Worm (Caenorhabditis elegans) whole organism, young adult: Measurements from ENCODE around the gene C47D12.5.

Source experiments
- B0019.2 ChIP-seq: fragments of 200-800 bp; sonication (Bioruptor generic); conservative IDR thresholded peaks from 2 replicates; pipeline ENCODE4 v1.3.6; 2022; ENCODE audit warnings: missing genetic modification reagents, missing genetic modification characterization, missing compliant biosample characterization
- B0035.1 ChIP-seq: sonication (generic microtip); optimal IDR thresholded peaks from 2 replicates; lab custom pipeline; 2016; ENCODE audit warnings: missing genetic modification characterization, mild to moderate bottlenecking, missing compliant biosample characterization, missing genotype, missing genetic modification reagents
- C06A6.2 ChIP-seq: fragments of 200-800 bp; sonication (Bioruptor generic); conservative IDR thresholded peaks from 2 replicates; pipeline ENCODE4 v1.3.6; 2022; ENCODE audit warnings: missing genetic modification characterization, missing compliant biosample characterization
- C17E4.6 ChIP-seq: fragments of 200-800 bp; sonication (Bioruptor generic); IDR thresholded peaks from 2 replicates; pipeline ENCODE4 v1.3.6; 2022; ENCODE audit warnings: missing genetic modification reagents, missing genetic modification characterization, missing compliant biosample characterization
- F10E7.11 ChIP-seq: sonication (generic microtip); optimal IDR thresholded peaks from 2 replicates; lab custom pipeline; 2017; ENCODE audit warnings: mild to moderate bottlenecking, missing genetic modification characterization, moderate library complexity, missing compliant biosample characterization
- F52B5.7 ChIP-seq: sonication (generic microtip); optimal IDR thresholded peaks from 2 replicates; lab custom pipeline; 2016; ENCODE audit warnings: mild to moderate bottlenecking, missing genetic modification characterization, missing compliant biosample characterization
- F57C9.4 ChIP-seq: sonication (generic microtip); optimal IDR thresholded peaks from 2 replicates; lab custom pipeline; 2017; ENCODE audit warnings: mild to moderate bottlenecking, missing genetic modification characterization, missing compliant biosample characterization
- K11D2.4 ChIP-seq: fragments of 200-800 bp; sonication (Bioruptor generic); IDR thresholded peaks from 2 replicates; pipeline ENCODE4 v1.3.6; 2022; ENCODE audit warnings: missing genetic modification reagents, missing genetic modification characterization, missing compliant biosample characterization
- T26A5.8 ChIP-seq: sonication (generic microtip); optimal IDR thresholded peaks from 2 replicates; lab custom pipeline; 2016; ENCODE audit warnings: missing genetic modification characterization, missing compliant biosample characterization
- Y67H2A.10 ChIP-seq: fragments of 200-800 bp; sonication (Bioruptor generic); conservative IDR thresholded peaks from 2 replicates; pipeline ENCODE4 v1.3.6; 2022; ENCODE audit warnings: missing genetic modification reagents, missing genetic modification characterization, missing compliant biosample characterization
- Y95B8A.8 ChIP-seq: fragments of 200-800 bp; sonication (Bioruptor generic); IDR thresholded peaks from 2 replicates; pipeline ENCODE4 v1.3.6; 2022; ENCODE audit warnings: missing genetic modification reagents, missing genetic modification characterization, missing compliant biosample characterization
- ZK185.1 ChIP-seq: sonication (generic microtip); optimal IDR thresholded peaks from 2 replicates; lab custom pipeline; 2016; ENCODE audit warnings: mild to moderate bottlenecking, missing genetic modification characterization, missing compliant biosample characterization; ENCODE audit not compliant: poor library complexity, severe bottlenecking
- ama-1 ChIP-seq, 3 experiments: fragments of 150-350 bp in 1 of 3; sonication (generic microtip) in 2 of 3; optimal IDR thresholded peaks; 2 replicates each; lab custom pipeline; 2014 to 2018; ENCODE audit warnings: missing biosample characterization in 2 of 3, missing genetic modification characterization in 2 of 3, missing genetic modification reagents in 2 of 3
- atf-7 ChIP-seq: sonication (generic microtip); optimal IDR thresholded peaks from 2 replicates; lab custom pipeline; 2017; ENCODE audit warnings: mild to moderate bottlenecking, missing genetic modification characterization, missing compliant biosample characterization
- attf-3 ChIP-seq: fragments of 200-800 bp; sonication (Bioruptor generic); conservative IDR thresholded peaks from 2 replicates; pipeline ENCODE4 v1.3.6; 2022; ENCODE audit warnings: missing genetic modification reagents, missing genetic modification characterization, missing compliant biosample characterization
- cebp-1 ChIP-seq, 2 experiments: fragments of 200-800 bp in 1 of 2; sonication (Bioruptor generic) in 1 of 2; sonication (generic microtip) in 1 of 2; IDR thresholded peaks in 1 of 2; optimal IDR thresholded peaks in 1 of 2; 2 replicates each; pipeline versions ENCODE4 v1.3.6 to Lab custom; 2017 to 2022; ENCODE audit warnings: missing compliant biosample characterization in 2 of 2, missing genetic modification characterization in 2 of 2, mild to moderate bottlenecking in 1 of 2, missing genetic modification reagents in 1 of 2, moderate library complexity in 1 of 2
- cebp-2 ChIP-seq: fragments of 200-800 bp; sonication (Bioruptor generic); IDR thresholded peaks from 2 replicates; pipeline ENCODE4 v1.3.6; 2022; ENCODE audit warnings: missing genetic modification characterization, missing compliant biosample characterization
- ceh-100 ChIP-seq: fragments of 200-800 bp; sonication (Bioruptor generic); IDR thresholded peaks from 2 replicates; pipeline ENCODE4 v1.3.6; 2022; ENCODE audit warnings: missing genetic modification reagents, missing genetic modification characterization, missing compliant biosample characterization
- ceh-58 ChIP-seq: fragments of 200-800 bp; sonication (Bioruptor generic); IDR thresholded peaks from 2 replicates; pipeline ENCODE4 v1.3.6; 2022; ENCODE audit warnings: missing genetic modification characterization, missing compliant biosample characterization
- dpff-1 ChIP-seq: sonication (generic microtip); optimal IDR thresholded peaks from 2 replicates; lab custom pipeline; 2017; ENCODE audit warnings: mild to moderate bottlenecking, missing genetic modification characterization, missing compliant biosample characterization
- efl-1 ChIP-seq: fragments of 150-350 bp; optimal IDR thresholded peaks from 2 replicates; lab custom pipeline; 2014; ENCODE audit warnings: missing biosample characterization, missing genetic modification reagents, missing genetic modification characterization
- gei-17 ChIP-seq: fragments of 200-800 bp; sonication (Bioruptor generic); optimal IDR thresholded peaks from 2 replicates; lab custom pipeline; 2018; ENCODE audit warnings: mild to moderate bottlenecking, missing genetic modification characterization, missing compliant biosample characterization
- him-1 ChIP-seq: sonication (generic microtip); optimal IDR thresholded peaks from 2 replicates; lab custom pipeline; 2016; ENCODE audit warnings: missing genotype, missing genetic modification reagents, missing genetic modification characterization, missing compliant biosample characterization
- hlh-26 ChIP-seq: fragments of 200-800 bp; sonication (Bioruptor generic); conservative IDR thresholded peaks from 2 replicates; pipeline ENCODE4 v1.3.6; 2022; ENCODE audit warnings: missing genetic modification reagents, missing genetic modification characterization, missing compliant biosample characterization
- hrde-1 ChIP-seq: sonication (generic microtip); optimal IDR thresholded peaks from 2 replicates; lab custom pipeline; 2016; ENCODE audit warnings: missing genetic modification characterization, mild to moderate bottlenecking, missing compliant biosample characterization, moderate library complexity, missing genotype, missing genetic modification reagents, borderline replicate concordance
- let-607 ChIP-seq, 2 experiments: fragments of 200-800 bp in 1 of 2; sonication (Bioruptor generic) in 1 of 2; sonication (generic microtip) in 1 of 2; optimal IDR thresholded peaks; 2 replicates each; lab custom pipeline; 2016 to 2018; ENCODE audit warnings: mild to moderate bottlenecking in 2 of 2, missing compliant biosample characterization in 2 of 2, missing genetic modification characterization in 2 of 2, moderate library complexity in 2 of 2, missing genotype in 1 of 2
- lin-35 ChIP-seq, 3 experiments: fragments of 150-350 bp in 2 of 3; sonication (generic microtip) in 1 of 3; optimal IDR thresholded peaks; 2 replicates each; lab custom pipeline; 2014 to 2018; ENCODE audit warnings: missing biosample characterization in 3 of 3, missing genetic modification characterization in 3 of 3, missing genetic modification reagents in 3 of 3
- lir-1 ChIP-seq: fragments of 200-800 bp; sonication (Bioruptor generic); conservative IDR thresholded peaks from 2 replicates; pipeline ENCODE4 v1.3.6; 2022; ENCODE audit warnings: missing genetic modification reagents, missing genetic modification characterization, missing compliant biosample characterization
- lsl-1 ChIP-seq: fragments of 200-800 bp; sonication (Bioruptor generic); optimal IDR thresholded peaks from 2 replicates; lab custom pipeline; 2018; ENCODE audit warnings: mild to moderate bottlenecking, missing genetic modification characterization, moderate library complexity, missing compliant biosample characterization
- madf-6 ChIP-seq: fragments of 200-800 bp; sonication (Bioruptor generic); IDR thresholded peaks from 2 replicates; pipeline ENCODE4 v1.3.6; 2022; ENCODE audit warnings: missing genetic modification reagents, missing genetic modification characterization, missing compliant biosample characterization
- madf-8 ChIP-seq: fragments of 200-800 bp; sonication (Bioruptor generic); conservative IDR thresholded peaks from 2 replicates; pipeline ENCODE4 v1.3.6; 2022; ENCODE audit warnings: missing genetic modification reagents, missing genetic modification characterization, missing compliant biosample characterization
- mcd-1 ChIP-seq: fragments of 200-800 bp; sonication (Bioruptor generic); IDR thresholded peaks from 2 replicates; pipeline ENCODE4 v1.3.6; 2022; ENCODE audit warnings: missing genetic modification reagents, missing genetic modification characterization, missing compliant biosample characterization
- mxl-1 ChIP-seq: sonication (generic microtip); optimal IDR thresholded peaks from 2 replicates; lab custom pipeline; 2016; ENCODE audit warnings: missing genetic modification characterization, missing compliant biosample characterization
- nfya-1 ChIP-seq: sonication (generic microtip); optimal IDR thresholded peaks from 2 replicates; lab custom pipeline; 2017; ENCODE audit warnings: antibody characterized with exemption, missing compliant biosample characterization, missing genetic modification characterization, borderline replicate concordance; ENCODE audit not compliant: insufficient read depth
- nhr-80 ChIP-seq: sonication (generic microtip); optimal IDR thresholded peaks from 2 replicates; lab custom pipeline; 2016; ENCODE audit warnings: missing genetic modification characterization, missing compliant biosample characterization
- nhr-90 ChIP-seq: sonication (generic microtip); optimal IDR thresholded peaks from 2 replicates; lab custom pipeline; 2016; ENCODE audit warnings: missing genotype, mild to moderate bottlenecking, missing genetic modification characterization, missing compliant biosample characterization
- pbrm-1 ChIP-seq: fragments of 200-800 bp; sonication (Bioruptor generic); IDR thresholded peaks from 2 replicates; pipeline ENCODE4 v1.3.6; 2022; ENCODE audit warnings: missing genetic modification reagents, missing genetic modification characterization, missing compliant biosample characterization
- pha-4 ChIP-seq: fragments of 150-350 bp; sonication (generic microtip); optimal IDR thresholded peaks from 2 replicates; lab custom pipeline; 2014; ENCODE audit warnings: missing biosample characterization, missing genetic modification reagents, missing genetic modification characterization
- rec-8 ChIP-seq, 2 experiments: sonication (generic microtip); optimal IDR thresholded peaks; 2 replicates each; lab custom pipeline; 2016; ENCODE audit warnings: mild to moderate bottlenecking in 2 of 2, missing genetic modification characterization in 2 of 2, missing genetic modification reagents in 2 of 2, missing genotype in 2 of 2, missing biosample characterization in 1 of 2, missing compliant biosample characterization in 1 of 2, moderate library complexity in 1 of 2
- sdz-38 ChIP-seq: sonication (generic microtip); optimal IDR thresholded peaks from 2 replicates; lab custom pipeline; 2016; ENCODE audit warnings: missing genotype, missing genetic modification characterization, missing compliant biosample characterization
- sea-2 ChIP-seq: fragments of 200-800 bp; sonication (Bioruptor generic); IDR thresholded peaks from 2 replicates; pipeline ENCODE4 v1.3.6; 2022; ENCODE audit warnings: missing genetic modification characterization, missing compliant biosample characterization
- tlf-1 ChIP-seq: fragments of 200-800 bp; sonication (Bioruptor generic); optimal IDR thresholded peaks from 2 replicates; lab custom pipeline; 2018; ENCODE audit warnings: mild to moderate bottlenecking, missing genetic modification characterization, missing compliant biosample characterization
- ztf-22 ChIP-seq: fragments of 200-800 bp; sonication (Bioruptor generic); optimal IDR thresholded peaks from 2 replicates; lab custom pipeline; 2018; ENCODE audit warnings: mild to moderate bottlenecking, missing genetic modification characterization, moderate library complexity, missing compliant biosample characterization
- ztf-25 ChIP-seq: fragments of 200-800 bp; sonication (Bioruptor generic); IDR thresholded peaks from 2 replicates; pipeline ENCODE4 v1.3.6; 2022; ENCODE audit warnings: missing genetic modification reagents, missing genetic modification characterization, missing compliant biosample characterization
- ztf-26 ChIP-seq: sonication (generic microtip); optimal IDR thresholded peaks from 2 replicates; lab custom pipeline; 2017; ENCODE audit warnings: missing genetic modification characterization, missing compliant biosample characterization
- ztf-28 ChIP-seq: fragments of 200-800 bp; sonication (Bioruptor generic); IDR thresholded peaks from 2 replicates; pipeline ENCODE4 v1.3.6; 2022; ENCODE audit warnings: missing genetic modification reagents, missing genetic modification characterization, missing compliant biosample characterization
- ztf-6 ChIP-seq: fragments of 200-800 bp; sonication (Bioruptor generic); IDR thresholded peaks from 2 replicates; pipeline ENCODE4 v1.3.6; 2022; ENCODE audit warnings: missing genetic modification reagents, missing genetic modification characterization, missing compliant biosample characterization

Gene C47D12.5

ce11 chrII:11728545-11729105, 43.5 kb upstream of the C47D12.5 start, which contains the start of gene alh-8 (continued):
- TF ChIP-seq B0035.1 (no peak), hlh-26 (GFP tag; lab: Robert Waterston, UW) (no peak), sea-2 (no peak), K11D2.4 (GFP tag; lab: Robert Waterston, UW) (no peak), ztf-25 (GFP tag; lab: Robert Waterston, UW) (no peak), nhr-80 (tag; lab: Kevin White, UChicago) (peak; percentile 88), efl-1 (GFP tag; lab: Kevin White, UChicago) (no peak), lsl-1 (GFP tag; lab: Kevin White, UChicago) (no peak), pha-4 (tag; lab: Kevin White, UChicago) (no peak), him-1 (tag; lab: Kevin White, UChicago) (no peak), let-607 (tag; optimal IDR thresholded peaks at IDR 0.05; lab: Kevin White, UChicago) (no peak), hrde-1 (tag; lab: Kevin White, UChicago) (no peak), mcd-1 (GFP tag; lab: Robert Waterston, UW) (peak; percentile 62), Y95B8A.8 (0 out of 2 replicates have a peak, but pooled peaks have one; percentile 43), B0019.2 (GFP tag; lab: Robert Waterston, UW) (no peak), F57C9.4 (tag; lab: Kevin White, UChicago) (no peak), T26A5.8 (tag; lab: Kevin White, UChicago) (no peak), madf-8 (GFP tag; lab: Robert Waterston, UW) (no peak), ztf-6 (GFP tag; lab: Robert Waterston, UW) (no peak), C06A6.2 (GFP tag; lab: Robert Waterston, UW) (no peak), gei-17 (peak; percentile 30), rec-8 (tag; optimal IDR thresholded peaks at IDR 0.05; lab: Kevin White, UChicago) (no peak), madf-6 (no peak; the same call in 1 of the 2 replicates), Y67H2A.10 (no peak), F52B5.7 (tag; lab: Kevin White, UChicago) (no peak), ztf-28 (GFP tag; lab: Robert Waterston, UW) (no peak), cebp-2 (GFP tag; lab: Robert Waterston, UW) (no peak), attf-3 (GFP tag; lab: Robert Waterston, UW) (0 out of 2 replicates have a peak, but pooled peaks have one; percentile 20), pbrm-1 (GFP tag; lab: Robert Waterston, UW) (0 out of 2 replicates have a peak, but pooled peaks have one; percentile 9), lir-1 (GFP tag; lab: Robert Waterston, UW) (0 out of 2 replicates have a peak, but pooled peaks have one; percentile 30), ama-1 (optimal IDR thresholded peaks at IDR 0.05; lab: Kevin White, UChicago) (no peak), ama-1 (GFP tag; optimal IDR thresholded peaks at IDR 0.05; lab: Kevin White, UChicago) (no peak), ztf-22 (GFP tag; lab: Kevin White, UChicago) (peak; percentile 29), cebp-1 (GFP tag; IDR thresholded peaks at IDR 0.05; lab: Robert Waterston, UW) (no peak; the same call in 1 of the 2 replicates), cebp-1 (tag; optimal IDR thresholded peaks at IDR 0.05; lab: Kevin White, UChicago) (peak; percentile 61), tlf-1 (GFP tag; lab: Kevin White, UChicago) (peak; percentile 65), sdz-38 (no peak), dpff-1 (tag; lab: Kevin White, UChicago) (no peak), ceh-58 (GFP tag; lab: Robert Waterston, UW) (no peak), F10E7.11 (tag; lab: Kevin White, UChicago) (peak; percentile 51), lin-35 (GFP tag; optimal IDR thresholded peaks at IDR 0.05; lab: Kevin White, UChicago) (no peak), mxl-1 (tag; lab: Kevin White, UChicago) (no peak), ceh-100 (GFP tag; lab: Robert Waterston, UW) (no peak), ztf-26 (tag; lab: Kevin White, UChicago) (peak; percentile 40), nhr-90 (peak; percentile 5), nfya-1 (tag; lab: Kevin White, UChicago) (no peak), atf-7 (tag; lab: Kevin White, UChicago) (peak; percentile 61), ZK185.1 (tag; lab: Kevin White, UChicago) (peak; percentile 40), C17E4.6 (GFP tag; lab: Robert Waterston, UW) (no peak)
